Worm (Caenorhabditis elegans) whole organism, L3 larva: ENCODE measurements around the gene srp-6.

Source experiments
- elt-2 ChIP-seq: sonication (generic microtip); optimal IDR thresholded peaks from 2 replicates; lab custom pipeline; 2016; ENCODE audit warnings: missing genetic modification reagents, mild to moderate bottlenecking, missing genetic modification characterization, missing compliant biosample characterization
- nfya-1 ChIP-seq: sonication (generic microtip); optimal IDR thresholded peaks from 2 replicates; lab custom pipeline; 2017; ENCODE audit warnings: missing genetic modification characterization, mild to moderate bottlenecking, missing compliant biosample characterization, antibody characterized with exemption, moderate library complexity; ENCODE audit not compliant: insufficient read depth
- nhr-12 ChIP-seq: fragments of 150-350 bp; optimal IDR thresholded peaks from 2 replicates; lab custom pipeline; 2014; ENCODE audit warnings: missing biosample characterization, missing genetic modification characterization
- nhr-25 ChIP-seq: sonication (generic microtip); optimal IDR thresholded peaks from 2 replicates; lab custom pipeline; 2017; ENCODE audit warnings: missing biosample characterization, missing genetic modification characterization
- sea-2 ChIP-seq: fragments of 150-350 bp; sonication (generic microtip); optimal IDR thresholded peaks from 4 replicates; lab custom pipeline; 2014; ENCODE audit warnings: missing biosample characterization, missing genetic modification reagents, missing genetic modification characterization
- skn-1 ChIP-seq: fragments of 150-350 bp; optimal IDR thresholded peaks from 2 replicates; lab custom pipeline; 2014; ENCODE audit warnings: missing biosample characterization, missing genetic modification characterization
- snpc-4 ChIP-seq: fragments of 150-350 bp; optimal IDR thresholded peaks from 2 replicates; lab custom pipeline; 2014; ENCODE audit warnings: missing biosample characterization, missing genetic modification characterization

- no peak for TF ChIP-seq skn-1
- peak; percentile 92 for TF ChIP-seq nhr-25 (tag; lab: Kevin White, UChicago)
- no peak for TF ChIP-seq snpc-4 (tag; lab: Kevin White, UChicago)
- no peak for TF ChIP-seq nhr-12 (tag; lab: Kevin White, UChicago)
- TF ChIP-seq sea-2, result no peak
- no peak for TF ChIP-seq nfya-1 (tag; lab: Kevin White, UChicago)
- TF ChIP-seq elt-2, result no peak
These were observed 30.0 kb upstream of the srp-6 start, which contains the start of gene F18E3.13 for ce11 chrV:7415780-7416428.
